Fruit fly (Drosophila melanogaster): ENCODE results near the gene Nnf1b.

The Nnf1b gene

DNA sequence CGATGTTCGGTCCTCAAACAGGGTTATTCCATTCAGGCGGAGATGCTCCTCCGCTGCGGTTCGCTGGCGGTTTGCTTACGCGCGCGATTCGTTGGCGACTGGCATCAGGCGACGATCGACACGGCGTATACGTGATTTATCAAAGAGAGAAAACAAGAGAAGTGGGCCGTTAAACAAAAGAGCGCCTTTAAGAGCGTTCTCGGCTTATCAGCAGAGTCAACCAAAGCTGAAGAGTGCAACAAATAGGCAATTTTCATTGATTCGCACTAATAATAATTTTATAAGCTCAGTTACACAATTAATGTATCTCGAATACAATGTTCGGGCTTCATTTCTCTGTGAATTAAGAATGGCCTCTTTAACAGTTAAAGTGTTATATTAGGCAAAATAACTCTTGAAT is 19.7 kb upstream of the Nnf1b start, which contains the start of gene Pkg21D:
Pkg21D (minus strand) TSS at position 101 of the 400 bp plus-strand sequence.
- no peak for TF ChIP-seq CG8944 (GFP tag; optimal IDR thresholded peaks at IDR 0.05)
- no peak for TF ChIP-seq Scr (GFP tag; IDR thresholded peaks at IDR 0.05; ENCODE audit: partially characterized antibody)
- peak in 1 of 2 experiments; percentile 23 for TF ChIP-seq Trl (optimal IDR thresholded peaks at IDR 0.05)
- TF ChIP-seq Trl (GFP tag; optimal IDR thresholded peaks at IDR 0.05) = no peak
- TF ChIP-seq CG3163 (GFP tag; optimal IDR thresholded peaks at IDR 0.05) = peak; percentile 56
- TF ChIP-seq ap (GFP tag; IDR thresholded peaks at IDR 0.05) = no peak

DNA sequence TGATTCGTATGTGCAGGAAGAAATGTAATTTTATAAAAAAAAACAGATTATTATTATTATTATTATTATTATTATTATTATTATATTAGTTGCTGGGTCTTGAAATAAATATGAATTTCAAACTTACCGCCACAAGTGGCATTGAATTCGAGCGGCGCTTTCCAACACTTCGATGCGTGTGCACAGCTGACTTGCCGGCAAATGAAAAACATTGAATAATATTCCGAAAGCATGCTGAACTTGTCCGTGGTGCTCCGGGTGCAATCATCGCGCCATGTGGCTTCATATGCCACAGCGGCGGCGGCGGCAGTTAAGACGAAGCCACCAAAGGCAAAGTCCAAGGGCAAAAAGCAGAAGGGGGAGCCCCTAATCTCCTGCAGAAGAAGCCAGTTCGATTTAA is 1.0 kb downstream of the Nnf1b start, which contains the start of gene Dbp21E2:
Dbp21E2 (plus strand) TSS at position 180 of the 400 bp plus-strand sequence.
- no peak for TF ChIP-seq Fer3 (tag; optimal IDR thresholded peaks at IDR 0.05)
- TF ChIP-seq CG7928 (GFP tag; optimal IDR thresholded peaks at IDR 0.05) = no peak
- TF ChIP-seq CG12219 (GFP tag; optimal IDR thresholded peaks at IDR 0.05) = no peak
- no peak for TF ChIP-seq Rfx (GFP tag; IDR thresholded peaks at IDR 0.05)
- TF ChIP-seq MBD-R2 (GFP tag; IDR thresholded peaks at IDR 0.05) = peak; percentile 74
- TF ChIP-seq CG3065 (GFP tag; optimal IDR thresholded peaks at IDR 0.05) = no peak
- TF ChIP-seq HLH3B (GFP tag; IDR thresholded peaks at IDR 0.05) = no peak
- TF ChIP-seq D (optimal IDR thresholded peaks at IDR 0.05) = no peak
- no peak for TF ChIP-seq D (GFP tag; optimal IDR thresholded peaks at IDR 0.05)
- no peak for TF ChIP-seq CG17829 (tag; optimal IDR thresholded peaks at IDR 0.05)
- TF ChIP-seq Pdp1 (GFP tag; optimal IDR thresholded peaks at IDR 0.05) = peak in 1 of 2 experiments; percentile 87
- TF ChIP-seq usp (GFP tag; optimal IDR thresholded peaks at IDR 0.05) = no peak
- no peak for TF ChIP-seq HmgZ (tag; optimal IDR thresholded peaks at IDR 0.05)
- TF ChIP-seq CG10274 (GFP tag; optimal IDR thresholded peaks at IDR 0.05) = no peak
- no peak for TF ChIP-seq gcm2 (GFP tag; optimal IDR thresholded peaks at IDR 0.05)
- TF ChIP-seq CG17912 (GFP tag; optimal IDR thresholded peaks at IDR 0.05) = no peak
- TF ChIP-seq Dll (GFP tag; IDR thresholded peaks at IDR 0.05; ENCODE audit: partially characterized antibody) = peak; percentile 18; the same call in 1 of the 4 replicates
- peak; percentile 11 for TF ChIP-seq CG15514 (GFP tag; optimal IDR thresholded peaks at IDR 0.05)
- no peak for TF ChIP-seq Rx (GFP tag; IDR thresholded peaks at IDR 0.05)
- TF ChIP-seq CG10565 (GFP tag; optimal IDR thresholded peaks at IDR 0.05) = no peak
- no peak for TF ChIP-seq yki (optimal IDR thresholded peaks at IDR 0.05)
- peak; percentile 84 for TF ChIP-seq Dp (GFP tag; optimal IDR thresholded peaks at IDR 0.05)
- no peak for TF ChIP-seq dmrt11E (tag; optimal IDR thresholded peaks at IDR 0.05)
- no peak for TF ChIP-seq NK7.1 (GFP tag; optimal IDR thresholded peaks at IDR 0.05)
- TF ChIP-seq fu2 (GFP tag; optimal IDR thresholded peaks at IDR 0.05) = no peak
- TF ChIP-seq sqz (GFP tag; optimal IDR thresholded peaks at IDR 0.05) = no peak
- TF ChIP-seq Drgx (GFP tag; IDR thresholded peaks at IDR 0.05) = no peak
- TF ChIP-seq sna (GFP tag; IDR thresholded peaks at IDR 0.05; ENCODE audit: partially characterized antibody) = no peak
- peak; percentile 93 for TF ChIP-seq E2f2 (GFP tag; IDR thresholded peaks at IDR 0.05)
- TF ChIP-seq CG1024 (GFP tag; IDR thresholded peaks at IDR 0.05) = no peak
- no peak for TF ChIP-seq ATbp (GFP tag; optimal IDR thresholded peaks at IDR 0.05)
- no peak for TF ChIP-seq CG32772 (GFP tag; IDR thresholded peaks at IDR 0.05)
- no peak for TF ChIP-seq oc (tag; optimal IDR thresholded peaks at IDR 0.05)
- no peak for TF ChIP-seq CG2129 (GFP tag; IDR thresholded peaks at IDR 0.05; ENCODE audit: partially characterized antibody)
- TF ChIP-seq kah (GFP tag; optimal IDR thresholded peaks at IDR 0.05) = no peak
- no peak for TF ChIP-seq PHDP (tag; optimal IDR thresholded peaks at IDR 0.05)
- no peak for TF ChIP-seq sim (GFP tag; IDR thresholded peaks at IDR 0.05)
- TF ChIP-seq BtbVII (GFP tag; optimal IDR thresholded peaks at IDR 0.05) = no peak
- TF ChIP-seq sd (tag; optimal IDR thresholded peaks at IDR 0.05) = no peak
- TF ChIP-seq B-H1 (GFP tag; IDR thresholded peaks at IDR 0.05) = no peak
- no peak for TF ChIP-seq CG6683 (GFP tag; optimal IDR thresholded peaks at IDR 0.05)
- no peak for TF ChIP-seq sug (tag; optimal IDR thresholded peaks at IDR 0.05)
- no peak for TF ChIP-seq CG11504 (tag; optimal IDR thresholded peaks at IDR 0.05)
- no peak for TF ChIP-seq row (GFP tag; IDR thresholded peaks at IDR 0.05)
- no peak for TF ChIP-seq Six4 (GFP tag; optimal IDR thresholded peaks at IDR 0.05)
- no peak for TF ChIP-seq Scr (GFP tag; IDR thresholded peaks at IDR 0.05; ENCODE audit: partially characterized antibody)

Measured in whole organism, embryonic.